Fruit fly (Drosophila melanogaster) whole organism, prepupa: Measurements from ENCODE around the gene Pvr.
A peak's percentile ranks its signal among the peaks of the same experiment; 100 is the strongest.

Experiments used
- Blimp-1 ChIP-seq: fragments of 200-800 bp; sonication (Bioruptor generic); optimal IDR thresholded peaks from 3 replicates; lab custom pipeline; 2017; ENCODE audit warnings: missing biosample characterization, missing genetic modification characterization, mild to moderate bottlenecking, moderate library complexity, missing genetic modification reagents
- CG10631 ChIP-seq: fragments of 200-800 bp; sonication (Bioruptor generic); optimal IDR thresholded peaks from 2 replicates; lab custom pipeline; 2016; ENCODE audit warnings: missing biosample characterization, missing genetic modification characterization
- CG11762 ChIP-seq: fragments of 200-800 bp; sonication (Bioruptor generic); optimal IDR thresholded peaks from 3 replicates; lab custom pipeline; 2016; ENCODE audit warnings: missing biosample characterization, missing genetic modification characterization; ENCODE audit not compliant: insufficient read depth
- CG11902 ChIP-seq: fragments of 200-800 bp; sonication (Bioruptor generic); optimal IDR thresholded peaks from 3 replicates; lab custom pipeline; 2016; ENCODE audit warnings: missing biosample characterization, missing genetic modification characterization
- CG16779 ChIP-seq: fragments of 200-800 bp; sonication (Bioruptor generic); optimal IDR thresholded peaks from 3 replicates; lab custom pipeline; 2017; ENCODE audit warnings: missing biosample characterization, mild to moderate bottlenecking, missing genetic modification characterization
- CG3032 ChIP-seq: fragments of 200-800 bp; optimal IDR thresholded peaks from 2 replicates; lab custom pipeline; 2019; ENCODE audit warnings: missing biosample characterization, mild to moderate bottlenecking, missing genetic modification characterization, moderate library complexity
- CG31627 ChIP-seq: fragments of 200-800 bp; sonication (Bioruptor generic); optimal IDR thresholded peaks from 3 replicates; lab custom pipeline; 2016; ENCODE audit warnings: missing biosample characterization, missing genetic modification characterization
- OdsH ChIP-seq: fragments of 200-800 bp; sonication (Bioruptor generic); optimal IDR thresholded peaks from 3 replicates; lab custom pipeline; 2016; ENCODE audit warnings: missing biosample characterization, missing genetic modification characterization
- Sox102F ChIP-seq: fragments of 200-800 bp; sonication (Bioruptor generic); optimal IDR thresholded peaks from 2 replicates; lab custom pipeline; 2016; ENCODE audit warnings: missing biosample characterization, mild to moderate bottlenecking, missing genetic modification characterization
- net ChIP-seq: fragments of 200-800 bp; sonication (Bioruptor generic); optimal IDR thresholded peaks from 3 replicates; lab custom pipeline; 2016; ENCODE audit warnings: missing biosample characterization, missing genetic modification characterization
- spab ChIP-seq: fragments of 200-800 bp; sonication (Bioruptor generic); optimal IDR thresholded peaks from 2 replicates; lab custom pipeline; 2017; ENCODE audit warnings: missing biosample characterization, mild to moderate bottlenecking, missing genetic modification characterization, missing genetic modification reagents

dm6 chr2L:8274127-8274526 lies 34.4 kb upstream of the Pvr start:
- TF ChIP-seq CG11902 (GFP tag; lab: Kevin White, UChicago) (no peak), CG10631 (GFP tag; lab: Kevin White, UChicago) (no peak), CG3032 (tag; lab: Kevin White, UChicago) (no peak), Blimp-1 (peak; percentile 87), OdsH (GFP tag; lab: Kevin White, UChicago) (no peak), net (GFP tag; lab: Kevin White, UChicago) (no peak), CG16779 (tag; lab: Kevin White, UChicago) (no peak), CG31627 (no peak), CG11762 (no peak), spab (GFP tag; lab: Kevin White, UChicago) (no peak), Sox102F (no peak)
